Worm (Caenorhabditis elegans) whole organism, L2 larva: ENCODE results near the gene T20D4.10.

Experiments used
- nhr-12 ChIP-seq: fragments of 150-350 bp; optimal IDR thresholded peaks from 2 replicates; lab custom pipeline; 2014; ENCODE audit warnings: missing biosample characterization, missing genetic modification characterization
- ztf-1 ChIP-seq: fragments of 200-800 bp; sonication (Bioruptor generic); conservative IDR thresholded peaks from 2 replicates; pipeline ENCODE4 v1.3.6; 2022; ENCODE audit warnings: missing genetic modification characterization, missing compliant biosample characterization

DNA sequence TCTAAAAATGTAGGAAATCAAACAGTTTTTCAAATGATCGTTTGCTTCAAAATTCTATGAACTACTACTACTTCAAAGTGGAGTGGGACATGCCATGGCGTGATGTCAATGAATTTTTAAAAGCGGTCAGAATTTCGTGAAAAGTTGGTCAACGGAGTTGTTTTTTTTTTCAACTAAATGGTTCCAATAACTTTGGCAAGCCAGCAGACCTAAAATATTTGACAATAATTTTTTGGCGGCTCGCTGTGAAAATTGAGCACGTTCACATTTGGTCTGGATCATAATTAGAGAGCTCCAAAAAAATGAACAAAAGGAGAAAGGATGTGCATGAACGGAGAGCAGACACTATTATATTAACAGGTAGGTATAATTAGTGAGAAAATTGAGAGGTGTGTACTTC, 50.3 kb downstream of the T20D4.10 start:
- TF ChIP-seq nhr-12 (tag; lab: Kevin White, UChicago), result no peak
- no peak for TF ChIP-seq ztf-1 (GFP tag; lab: Robert Waterston, UW)
